Worm (Caenorhabditis elegans) whole organism, L3 larva: Measurements from ENCODE around the gene B0310.2.

ENCODE experiments used
- ZK546.5 ChIP-seq: sonication (generic microtip); optimal IDR thresholded peaks from 2 replicates; lab custom pipeline; 2017; ENCODE audit warnings: missing biosample characterization, missing genetic modification characterization
- ama-1 ChIP-seq: fragments of 150-350 bp; optimal IDR thresholded peaks from 2 replicates; lab custom pipeline; 2018
- nfya-1 ChIP-seq: sonication (generic microtip); optimal IDR thresholded peaks from 2 replicates; lab custom pipeline; 2017; ENCODE audit warnings: missing genetic modification characterization, mild to moderate bottlenecking, missing compliant biosample characterization, antibody characterized with exemption, moderate library complexity; ENCODE audit not compliant: insufficient read depth
- nhr-12 ChIP-seq: fragments of 150-350 bp; optimal IDR thresholded peaks from 2 replicates; lab custom pipeline; 2014; ENCODE audit warnings: missing biosample characterization, missing genetic modification characterization
- nhr-76 ChIP-seq: fragments of 150-350 bp; sonication (generic microtip); optimal IDR thresholded peaks from 5 replicates; lab custom pipeline; 2014; ENCODE audit warnings: missing biosample characterization, missing genetic modification characterization
- nhr-77 ChIP-seq: fragments of 150-350 bp; optimal IDR thresholded peaks from 2 replicates; lab custom pipeline; 2014; ENCODE audit warnings: missing biosample characterization, missing genetic modification characterization

DNA sequence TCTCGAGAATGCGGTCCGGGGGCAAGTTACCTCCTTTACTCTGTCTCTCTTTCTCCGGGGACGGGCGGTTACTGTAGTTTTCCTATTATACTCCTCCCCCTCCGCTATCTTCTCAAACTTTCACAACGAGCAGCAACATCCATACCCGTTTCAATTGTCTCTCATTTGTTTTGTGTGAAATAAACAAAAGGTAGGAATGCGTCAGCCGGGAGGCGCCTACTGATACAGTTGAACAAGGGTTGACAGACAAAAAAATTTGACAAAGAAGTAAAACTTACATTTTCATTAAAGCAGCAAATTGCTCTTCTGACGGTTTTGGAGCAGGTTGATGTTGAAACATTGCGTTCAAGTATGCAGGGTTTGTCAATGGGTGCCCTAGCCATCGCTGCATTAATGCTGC lies 1.7 kb downstream of the B0310.2 start:
- no peak for TF ChIP-seq nhr-12
- TF ChIP-seq ZK546.5 (tag; lab: Kevin White, UChicago): no peak
- TF ChIP-seq ama-1 (lab: Kevin White, UChicago): no peak
- TF ChIP-seq nhr-76 (tag; lab: Kevin White, UChicago): no peak
- no peak for TF ChIP-seq nhr-77 (tag; lab: Kevin White, UChicago)
- no peak for TF ChIP-seq nfya-1 (tag; lab: Kevin White, UChicago)
